Worm (Caenorhabditis elegans): Measurements from ENCODE around the gene Y62H9A.5.

Gene Y62H9A.5

DNA sequence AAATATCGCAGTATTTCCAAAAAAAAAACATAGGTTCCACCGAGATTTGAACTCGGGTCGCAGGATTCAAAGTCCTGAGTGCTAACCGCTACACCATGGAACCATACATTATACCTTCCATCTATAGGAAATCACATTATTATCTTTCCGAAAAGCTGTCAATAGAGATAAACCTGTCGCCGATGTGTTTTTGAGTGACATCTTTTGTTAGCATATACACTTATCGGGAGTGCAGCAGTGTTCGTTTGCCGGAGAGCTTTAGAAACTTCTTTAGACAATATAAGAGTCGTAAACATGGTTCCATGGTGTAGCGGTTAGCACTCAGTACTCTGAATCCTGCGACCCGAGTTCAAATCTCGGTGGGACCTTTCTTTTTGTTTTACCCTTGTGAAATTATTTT lies 10.5 kb downstream of the Y62H9A.5 start (continued):
- 0 out of 2 replicates have a peak, but pooled peaks have one; percentile 26 for TF ChIP-seq ceh-44 (GFP tag; IDR thresholded peaks at IDR 0.05)
- TF ChIP-seq lin-29 (GFP tag; IDR thresholded peaks at IDR 0.05), result no peak

DNA sequence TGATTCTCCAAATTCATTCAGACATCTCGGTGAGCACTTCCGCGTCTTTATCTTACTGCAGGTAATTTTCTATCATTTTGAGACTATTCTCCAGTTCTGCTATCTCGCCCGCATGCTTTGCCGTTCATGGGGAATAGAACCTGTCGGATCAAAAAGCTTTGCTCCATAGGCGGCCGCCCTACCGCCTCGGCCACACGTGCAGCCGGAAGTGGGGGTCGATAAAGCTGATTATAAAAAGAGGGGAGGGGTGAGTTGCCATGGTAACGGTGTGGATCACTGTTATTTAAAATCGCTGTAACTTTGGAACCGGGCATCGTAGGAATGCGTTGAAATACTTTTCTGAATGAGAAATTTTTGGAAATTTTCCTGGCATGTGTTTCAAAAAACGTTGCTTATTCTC lies 12.3 kb downstream of the Y62H9A.5 start:
- TF ChIP-seq mxl-2 (GFP tag; conservative IDR thresholded peaks at IDR 0.05) (no peak), tra-1 (GFP tag; IDR thresholded peaks at IDR 0.05) (peak; percentile 47; the same call in 1 of the 2 replicates), ceh-62 (tag; optimal IDR thresholded peaks at IDR 0.05) (no peak), aha-1 (tag) (peak; percentile 13), ceh-44 (GFP tag; IDR thresholded peaks at IDR 0.05) (0 out of 2 replicates have a peak, but pooled peaks have one; percentile 27), lsy-2 (tag; optimal IDR thresholded peaks at IDR 0.05) (no peak), zag-1 (tag; optimal IDR thresholded peaks at IDR 0.05) (no peak), Y48G9A.11 (GFP tag; IDR thresholded peaks at IDR 0.05) (no peak), saeg-2 (GFP tag; IDR thresholded peaks at IDR 0.05) (no peak), D1046.2 (GFP tag; IDR thresholded peaks at IDR 0.05) (no peak)

DNA sequence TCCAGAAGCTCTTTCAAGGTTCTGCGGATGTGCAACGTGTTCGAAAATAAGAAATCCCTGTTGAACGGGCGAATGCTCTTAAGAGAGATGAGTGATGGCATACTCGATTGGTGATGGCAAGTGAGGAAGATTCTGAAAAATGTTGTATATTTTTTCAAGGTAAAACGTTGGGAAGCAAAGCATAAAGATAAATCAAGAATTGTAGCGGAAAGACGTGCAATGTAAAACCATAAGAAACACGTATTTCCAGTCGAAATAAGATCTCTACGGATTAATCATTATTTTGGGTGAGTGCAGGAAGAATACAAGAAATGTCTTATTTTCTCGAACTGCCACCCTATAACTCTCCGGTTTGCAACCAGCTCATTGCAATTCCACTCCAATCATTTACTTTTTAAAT lies 13.4 kb downstream of the Y62H9A.5 start, which contains the start of gene dot-1.2:
Gene dot-1.2 (minus strand): TSS at position 101 of the 400 bp plus-strand sequence.
- no peak for TF ChIP-seq lin-39 (tag; optimal IDR thresholded peaks at IDR 0.05)
- peak in 1 of 2 experiments; percentile 43 for TF ChIP-seq unc-62 (GFP tag; optimal IDR thresholded peaks at IDR 0.05 in 1 of 2)
- no peak for TF ChIP-seq unc-62 (tag; optimal IDR thresholded peaks at IDR 0.05)

DNA sequence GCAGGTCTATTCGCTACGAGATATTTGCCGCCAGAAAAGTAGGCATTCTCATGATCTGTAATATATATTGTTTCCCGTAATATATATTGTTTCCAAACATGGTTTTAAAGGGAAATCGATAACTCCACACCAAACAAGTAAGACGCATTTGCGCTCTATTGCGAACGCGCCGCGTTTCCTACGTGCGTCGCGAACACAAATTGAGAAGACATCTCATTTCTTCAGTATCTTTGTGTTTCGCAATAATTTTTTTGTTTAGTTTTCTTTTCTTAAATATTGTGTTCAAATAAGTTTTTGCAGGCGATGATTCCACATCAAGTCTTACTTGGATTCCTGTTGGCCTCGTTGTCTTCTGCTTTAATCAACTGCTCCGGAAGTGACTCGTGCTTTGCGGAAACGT lies 17.6 kb downstream of the Y62H9A.5 start, which contains the start of gene F54F7.6:
Gene F54F7.6 (plus strand): TSS at position 301 of the 400 bp plus-strand sequence.
- TF ChIP-seq unc-62 (GFP tag; optimal IDR thresholded peaks at IDR 0.05 in 1 of 2) (peak in 1 of 2 experiments; percentile 69), unc-62 (tag; optimal IDR thresholded peaks at IDR 0.05) (no peak), rbr-2 (tag; optimal IDR thresholded peaks at IDR 0.05) (no peak), T20F7.1 (GFP tag; optimal IDR thresholded peaks at IDR 0.05) (no peak), saeg-2 (GFP tag; IDR thresholded peaks at IDR 0.05) (no peak), hlh-30 (tag; optimal IDR thresholded peaks at IDR 0.05; ENCODE audit: insufficient read depth) (no peak), ces-1 (GFP tag; optimal IDR thresholded peaks at IDR 0.05) (no peak)

DNA sequence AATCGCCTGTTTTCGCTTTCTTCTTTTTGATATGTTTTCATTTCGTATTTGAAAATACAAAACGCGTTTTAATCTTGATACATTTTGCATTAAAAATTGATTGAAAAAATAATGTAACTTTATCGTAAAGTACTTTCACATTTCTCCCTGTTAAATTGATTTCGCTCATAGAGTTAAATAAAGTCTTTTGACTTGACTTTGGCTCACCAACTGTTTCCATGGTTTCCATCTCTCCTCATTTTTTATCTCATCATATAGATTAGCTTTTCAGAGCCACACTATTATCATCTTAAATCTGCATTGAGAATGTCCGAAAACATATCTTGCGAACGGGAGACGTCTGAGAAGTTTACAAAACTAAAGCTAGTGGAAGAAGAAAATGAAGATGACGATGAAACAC lies 19.4 kb downstream of the Y62H9A.5 start, which contains the start of gene F54F7.10:
Gene F54F7.10 (plus strand): TSS at position 301 of the 400 bp plus-strand sequence.
- TF ChIP-seq nhr-48 (tag; optimal IDR thresholded peaks at IDR 0.05) (no peak), nhr-6 (tag; optimal IDR thresholded peaks at IDR 0.05) (no peak), zfp-3 (GFP tag; conservative IDR thresholded peaks at IDR 0.05) (no peak), mdl-1 (tag; optimal IDR thresholded peaks at IDR 0.05) (no peak), tra-1 (GFP tag; IDR thresholded peaks at IDR 0.05) (no peak)

DNA sequence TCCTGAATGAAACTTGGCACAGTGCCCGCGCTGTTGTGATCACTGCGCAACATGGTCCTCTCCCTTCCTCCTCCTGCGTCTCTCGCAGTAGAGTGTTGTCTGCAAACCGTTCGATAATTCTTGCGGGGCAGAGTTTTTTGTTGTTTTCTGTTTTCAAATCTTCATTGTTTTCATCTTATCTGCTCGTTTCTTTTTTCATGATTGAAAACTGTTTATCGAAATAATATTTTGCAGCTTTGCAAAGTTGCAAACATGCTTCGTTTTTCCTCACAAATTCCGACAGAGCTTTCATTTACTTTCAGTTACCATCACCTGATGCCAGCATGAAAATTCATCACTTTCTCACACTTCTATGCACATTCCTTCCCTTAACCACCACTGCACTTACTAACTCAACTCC lies 25.5 kb downstream of the Y62H9A.5 start, which contains the start of gene mes-1:
Gene mes-1 (plus strand): TSS at position 301 of the 400 bp plus-strand sequence.
- TF ChIP-seq ceh-44 (GFP tag; IDR thresholded peaks at IDR 0.05) (no peak), set-16 (GFP tag; IDR thresholded peaks at IDR 0.05) (no peak), nhr-28 (tag; optimal IDR thresholded peaks at IDR 0.05) (no peak), lim-7 (GFP tag; IDR thresholded peaks at IDR 0.05) (no peak), nhr-237 (tag; optimal IDR thresholded peaks at IDR 0.05) (no peak), lir-3 (tag; optimal IDR thresholded peaks at IDR 0.05) (no peak), nhr-25 (tag; optimal IDR thresholded peaks at IDR 0.05; ENCODE audit: borderline replicate concordance, insufficient read depth) (no peak), vab-7 (GFP tag; IDR thresholded peaks at IDR 0.05) (no peak), nhr-42 (GFP tag; IDR thresholded peaks at IDR 0.05) (no peak), zip-2 (tag; optimal IDR thresholded peaks at IDR 0.05) (no peak), mxl-3 (GFP tag; optimal IDR thresholded peaks at IDR 0.05) (no peak)

Measured in whole organism, L4 larva.